Worm (Caenorhabditis elegans) whole organism, early embryonic: Measurements from ENCODE around the gene srsx-22.

Experiments used
- B0310.2 ChIP-seq: sonication (generic microtip); optimal IDR thresholded peaks from 2 replicates; lab custom pipeline; 2016; ENCODE audit warnings: mild to moderate bottlenecking, missing genetic modification characterization, missing compliant biosample characterization
- F13C5.2 ChIP-seq: sonication (generic microtip); optimal IDR thresholded peaks from 2 replicates; lab custom pipeline; 2017; ENCODE audit warnings: mild to moderate bottlenecking, missing genetic modification characterization, inconsistent platforms, missing compliant biosample characterization
- aly-1 ChIP-seq: sonication (generic microtip); optimal IDR thresholded peaks from 2 replicates; lab custom pipeline; 2016; ENCODE audit warnings: missing genetic modification characterization, missing compliant biosample characterization
- ama-1 ChIP-seq: fragments of 150-350 bp; optimal IDR thresholded peaks from 2 replicates; lab custom pipeline; 2014
- ceh-13 ChIP-seq: fragments of 200-800 bp; sonication (Bioruptor generic); optimal IDR thresholded peaks from 2 replicates; lab custom pipeline; 2018; ENCODE audit warnings: mild to moderate bottlenecking, missing genetic modification characterization, missing compliant biosample characterization
- ceh-36 ChIP-seq: sonication (generic microtip); optimal IDR thresholded peaks from 2 replicates; lab custom pipeline; 2016; ENCODE audit warnings: missing genetic modification characterization, inconsistent platforms, missing compliant biosample characterization
- ets-7 ChIP-seq: sonication (generic microtip); optimal IDR thresholded peaks from 2 replicates; lab custom pipeline; 2016; ENCODE audit warnings: missing genotype, missing genetic modification characterization, missing compliant biosample characterization
- flt-1 ChIP-seq: fragments of 200-800 bp; sonication (Bioruptor generic); IDR thresholded peaks from 2 replicates; pipeline ENCODE4 v1.3.6; 2022; ENCODE audit warnings: missing genetic modification characterization, missing compliant biosample characterization
- hmbx-1 ChIP-seq: sonication (generic microtip); optimal IDR thresholded peaks from 2 replicates; lab custom pipeline; 2016; ENCODE audit warnings: mild to moderate bottlenecking, missing genetic modification characterization, missing compliant biosample characterization
- hmg-4 ChIP-seq: fragments of 200-800 bp; sonication (Bioruptor generic); optimal IDR thresholded peaks from 2 replicates; lab custom pipeline; 2018; ENCODE audit warnings: mild to moderate bottlenecking, missing genetic modification characterization, missing compliant biosample characterization
- hnd-1 ChIP-seq: sonication (generic microtip); optimal IDR thresholded peaks from 2 replicates; lab custom pipeline; 2016; ENCODE audit warnings: missing genetic modification characterization, missing compliant biosample characterization
- pes-1 ChIP-seq: fragments of 200-800 bp; sonication (Bioruptor generic); IDR thresholded peaks from 2 replicates; pipeline ENCODE4 v1.3.6; 2022; ENCODE audit warnings: missing genetic modification reagents, missing genetic modification characterization, missing compliant biosample characterization
- scrt-1 ChIP-seq: fragments of 200-800 bp; sonication (Bioruptor generic); IDR thresholded peaks from 2 replicates; pipeline ENCODE4 v1.3.6; 2022; ENCODE audit warnings: missing genetic modification characterization, missing compliant biosample characterization
- sea-1 ChIP-seq: fragments of 200-800 bp; sonication (Bioruptor generic); conservative IDR thresholded peaks from 2 replicates; pipeline ENCODE4 v1.3.6; 2022; ENCODE audit warnings: missing genetic modification characterization, missing compliant biosample characterization
- tbx-11 ChIP-seq: fragments of 200-800 bp; sonication (Bioruptor generic); IDR thresholded peaks from 2 replicates; pipeline ENCODE4 v1.3.6; 2022; ENCODE audit warnings: missing genetic modification characterization, missing compliant biosample characterization
- tbx-37 ChIP-seq: fragments of 200-800 bp; sonication (Bioruptor generic); conservative IDR thresholded peaks from 2 replicates; pipeline ENCODE4 v1.3.6; 2022; ENCODE audit warnings: missing genetic modification reagents, missing genetic modification characterization, missing compliant biosample characterization
- tra-4 ChIP-seq: sonication (generic microtip); optimal IDR thresholded peaks from 2 replicates; lab custom pipeline; 2017; ENCODE audit warnings: missing genetic modification characterization, missing compliant biosample characterization

Gene srsx-22

ce11 chrV:8379206-8379605 is 27.7 kb downstream of the srsx-22 start, which contains the start of gene F52E1.5:
TSS of gene F52E1.5 (plus strand) at chrV:8379506.
- TF ChIP-seq hmbx-1 (tag; lab: Kevin White, UChicago) = no peak
- TF ChIP-seq hmg-4 (GFP tag; lab: Kevin White, UChicago) = no peak
- no peak for TF ChIP-seq ama-1
- no peak for TF ChIP-seq ceh-36
- no peak for TF ChIP-seq tra-4 (tag; lab: Kevin White, UChicago)
- TF ChIP-seq hnd-1 (tag; lab: Kevin White, UChicago) = no peak
- TF ChIP-seq aly-1 (tag; lab: Kevin White, UChicago) = no peak
- TF ChIP-seq tbx-11 (GFP tag; lab: Robert Waterston, UW) = no peak
- no peak for TF ChIP-seq scrt-1 (GFP tag; lab: Robert Waterston, UW)
- TF ChIP-seq ets-7 (tag; lab: Kevin White, UChicago) = no peak
- TF ChIP-seq sea-1 (GFP tag; lab: Robert Waterston, UW) = no peak
- no peak for TF ChIP-seq flt-1 (GFP tag; lab: Robert Waterston, UW)
- TF ChIP-seq F13C5.2 = no peak
- TF ChIP-seq pes-1 = no peak
- no peak for TF ChIP-seq tbx-37 (GFP tag; lab: Robert Waterston, UW)
- no peak for TF ChIP-seq ceh-13 (GFP tag; lab: Kevin White, UChicago)

ce11 chrV:8380076-8380475 is 28.6 kb downstream of the srsx-22 start:
- TF ChIP-seq flt-1 (GFP tag; lab: Robert Waterston, UW) = no peak
- TF ChIP-seq hnd-1 (tag; lab: Kevin White, UChicago) = no peak
- no peak for TF ChIP-seq ama-1
- no peak for TF ChIP-seq aly-1 (tag; lab: Kevin White, UChicago)
- TF ChIP-seq tbx-11 (GFP tag; lab: Robert Waterston, UW) = no peak
- no peak for TF ChIP-seq F13C5.2
- TF ChIP-seq sea-1 (GFP tag; lab: Robert Waterston, UW) = no peak
- no peak for TF ChIP-seq scrt-1 (GFP tag; lab: Robert Waterston, UW)
- TF ChIP-seq ets-7 (tag; lab: Kevin White, UChicago) = no peak
- TF ChIP-seq ceh-36 = no peak
- TF ChIP-seq pes-1 = no peak
- no peak for TF ChIP-seq hmbx-1 (tag; lab: Kevin White, UChicago)
- no peak for TF ChIP-seq B0310.2 (tag; lab: Kevin White, UChicago)
- TF ChIP-seq ceh-13 (GFP tag; lab: Kevin White, UChicago) = no peak
- TF ChIP-seq tra-4 (tag; lab: Kevin White, UChicago) = no peak
- no peak for TF ChIP-seq tbx-37 (GFP tag; lab: Robert Waterston, UW)
- no peak for TF ChIP-seq hmg-4 (GFP tag; lab: Kevin White, UChicago)

- TF ChIP-seq flt-1 (GFP tag; lab: Robert Waterston, UW) (no peak), ama-1 (no peak), scrt-1 (GFP tag; lab: Robert Waterston, UW) (no peak), F13C5.2 (no peak), hnd-1 (tag; lab: Kevin White, UChicago) (no peak)
These were observed 32.2 kb downstream of the srsx-22 start, which contains the start of gene F52E1.14 for ce11 chrV:8383716-8384115. TSS of gene F52E1.14 (plus strand) at chrV:8383922.

- TF ChIP-seq hmbx-1 (tag; lab: Kevin White, UChicago) = no peak
- TF ChIP-seq ceh-13 (GFP tag; lab: Kevin White, UChicago) = no peak
- no peak for TF ChIP-seq sea-1 (GFP tag; lab: Robert Waterston, UW)
- no peak for TF ChIP-seq ama-1
- no peak for TF ChIP-seq hnd-1 (tag; lab: Kevin White, UChicago)
- no peak for TF ChIP-seq F13C5.2
These were observed 33.3 kb downstream of the srsx-22 start for ce11 chrV:8384809-8385208.

ce11 chrV:8385879-8386530 is 34.5 kb downstream of the srsx-22 start, which contains the start of gene hsp-17:
TSS of gene hsp-17 (minus strand) at chrV:8385929.
- TF ChIP-seq hnd-1 (tag; lab: Kevin White, UChicago) (no peak), scrt-1 (GFP tag; lab: Robert Waterston, UW) (no peak), aly-1 (tag; lab: Kevin White, UChicago) (no peak), ceh-13 (GFP tag; lab: Kevin White, UChicago) (no peak), F13C5.2 (no peak), ceh-36 (no peak), B0310.2 (tag; lab: Kevin White, UChicago) (no peak), tra-4 (tag; lab: Kevin White, UChicago) (no peak), sea-1 (GFP tag; lab: Robert Waterston, UW) (no peak), hmg-4 (GFP tag; lab: Kevin White, UChicago) (no peak), ets-7 (tag; lab: Kevin White, UChicago) (no peak)

ce11 chrV:8387056-8387455 is 35.6 kb downstream of the srsx-22 start, which contains the start of gene gcy-7:
TSS of gene gcy-7 (plus strand) at chrV:8387356.
- TF ChIP-seq ets-7 (tag; lab: Kevin White, UChicago) (no peak), hmbx-1 (tag; lab: Kevin White, UChicago) (no peak), scrt-1 (GFP tag; lab: Robert Waterston, UW) (no peak), hmg-4 (GFP tag; lab: Kevin White, UChicago) (no peak), tbx-37 (GFP tag; lab: Robert Waterston, UW) (no peak), sea-1 (GFP tag; lab: Robert Waterston, UW) (no peak), F13C5.2 (no peak), ama-1 (no peak), tbx-11 (GFP tag; lab: Robert Waterston, UW) (no peak), B0310.2 (tag; lab: Kevin White, UChicago) (no peak), aly-1 (tag; lab: Kevin White, UChicago) (no peak), pes-1 (no peak), flt-1 (GFP tag; lab: Robert Waterston, UW) (no peak), hnd-1 (tag; lab: Kevin White, UChicago) (no peak), ceh-36 (no peak), ceh-13 (GFP tag; lab: Kevin White, UChicago) (no peak)

ce11 chrV:8389307-8389706 is 37.8 kb downstream of the srsx-22 start:
- TF ChIP-seq tbx-37 (GFP tag; lab: Robert Waterston, UW) (no peak), ets-7 (tag; lab: Kevin White, UChicago) (no peak), hmg-4 (GFP tag; lab: Kevin White, UChicago) (no peak), ama-1 (no peak), tbx-11 (GFP tag; lab: Robert Waterston, UW) (no peak), aly-1 (tag; lab: Kevin White, UChicago) (no peak), ceh-36 (no peak), ceh-13 (GFP tag; lab: Kevin White, UChicago) (no peak), hmbx-1 (tag; lab: Kevin White, UChicago) (no peak), pes-1 (no peak)
